Worm (Caenorhabditis elegans) whole organism, young adult: Measurements from ENCODE around the gene cah-1.

ENCODE experiments used
- B0019.2 ChIP-seq: fragments of 200-800 bp; sonication (Bioruptor generic); conservative IDR thresholded peaks from 2 replicates; pipeline ENCODE4 v1.3.6; 2022; ENCODE audit warnings: missing genetic modification reagents, missing genetic modification characterization, missing compliant biosample characterization
- B0261.1 ChIP-seq: sonication (generic microtip); optimal IDR thresholded peaks from 2 replicates; lab custom pipeline; 2016; ENCODE audit warnings: mild to moderate bottlenecking, missing genetic modification characterization, moderate library complexity, missing compliant biosample characterization
- F22D6.2 ChIP-seq: sonication (generic microtip); optimal IDR thresholded peaks from 2 replicates; lab custom pipeline; 2016; ENCODE audit warnings: mild to moderate bottlenecking, missing genetic modification characterization, missing compliant biosample characterization
- F49E8.2 ChIP-seq: sonication (generic microtip); optimal IDR thresholded peaks from 3 replicates; lab custom pipeline; 2017; ENCODE audit warnings: missing genetic modification characterization, mild to moderate bottlenecking, missing compliant biosample characterization, antibody characterized with exemption, moderate library complexity; ENCODE audit not compliant: insufficient read depth
- F52B5.7 ChIP-seq: sonication (generic microtip); optimal IDR thresholded peaks from 2 replicates; lab custom pipeline; 2016; ENCODE audit warnings: mild to moderate bottlenecking, missing genetic modification characterization, missing compliant biosample characterization
- F57A8.1 ChIP-seq: fragments of 200-800 bp; sonication (Bioruptor generic); optimal IDR thresholded peaks from 2 replicates; lab custom pipeline; 2018; ENCODE audit warnings: mild to moderate bottlenecking, missing genetic modification characterization, moderate library complexity, missing compliant biosample characterization
- T26A5.8 ChIP-seq: sonication (generic microtip); optimal IDR thresholded peaks from 2 replicates; lab custom pipeline; 2016; ENCODE audit warnings: missing genetic modification characterization, missing compliant biosample characterization
- Y53F4B.3 ChIP-seq: fragments of 200-800 bp; sonication (Bioruptor generic); IDR thresholded peaks from 2 replicates; pipeline ENCODE4 v1.3.6; 2022; ENCODE audit warnings: missing genetic modification reagents, missing genetic modification characterization, missing compliant biosample characterization
- ZK185.1 ChIP-seq: sonication (generic microtip); optimal IDR thresholded peaks from 2 replicates; lab custom pipeline; 2016; ENCODE audit warnings: mild to moderate bottlenecking, missing genetic modification characterization, missing compliant biosample characterization; ENCODE audit not compliant: poor library complexity, severe bottlenecking
- ama-1 ChIP-seq, 3 experiments: fragments of 150-350 bp in 1 of 3; sonication (generic microtip) in 2 of 3; optimal IDR thresholded peaks; 2 replicates each; lab custom pipeline; 2014 to 2018; ENCODE audit warnings: missing biosample characterization in 2 of 3, missing genetic modification characterization in 2 of 3, missing genetic modification reagents in 2 of 3
- athp-1 ChIP-seq: sonication (generic microtip); optimal IDR thresholded peaks from 2 replicates; lab custom pipeline; 2017; ENCODE audit warnings: mild to moderate bottlenecking, missing genetic modification characterization, missing compliant biosample characterization
- attf-5 ChIP-seq: fragments of 200-800 bp; sonication (Bioruptor generic); optimal IDR thresholded peaks from 2 replicates; lab custom pipeline; 2018; ENCODE audit warnings: mild to moderate bottlenecking, missing genetic modification characterization, missing compliant biosample characterization
- attf-6 ChIP-seq: fragments of 200-800 bp; sonication (Bioruptor generic); IDR thresholded peaks from 2 replicates; pipeline ENCODE4 v1.3.6; 2022; ENCODE audit warnings: missing genetic modification reagents, missing genetic modification characterization, missing compliant biosample characterization
- bed-1 ChIP-seq: fragments of 200-800 bp; sonication (Bioruptor generic); IDR thresholded peaks from 2 replicates; pipeline ENCODE4 v1.3.6; 2022; ENCODE audit warnings: missing genetic modification reagents, missing genetic modification characterization, missing compliant biosample characterization
- cebp-1 ChIP-seq, 2 experiments: fragments of 200-800 bp in 1 of 2; sonication (Bioruptor generic) in 1 of 2; sonication (generic microtip) in 1 of 2; IDR thresholded peaks in 1 of 2; optimal IDR thresholded peaks in 1 of 2; 2 replicates each; pipeline versions ENCODE4 v1.3.6 to Lab custom; 2017 to 2022; ENCODE audit warnings: missing compliant biosample characterization in 2 of 2, missing genetic modification characterization in 2 of 2, mild to moderate bottlenecking in 1 of 2, missing genetic modification reagents in 1 of 2, moderate library complexity in 1 of 2
- ceh-100 ChIP-seq: fragments of 200-800 bp; sonication (Bioruptor generic); IDR thresholded peaks from 2 replicates; pipeline ENCODE4 v1.3.6; 2022; ENCODE audit warnings: missing genetic modification reagents, missing genetic modification characterization, missing compliant biosample characterization
- ceh-58 ChIP-seq: fragments of 200-800 bp; sonication (Bioruptor generic); IDR thresholded peaks from 2 replicates; pipeline ENCODE4 v1.3.6; 2022; ENCODE audit warnings: missing genetic modification characterization, missing compliant biosample characterization
- ceh-79 ChIP-seq: sonication (generic microtip); optimal IDR thresholded peaks from 2 replicates; lab custom pipeline; 2017; ENCODE audit warnings: mild to moderate bottlenecking, missing genetic modification characterization, missing compliant biosample characterization
- efl-1 ChIP-seq: fragments of 150-350 bp; optimal IDR thresholded peaks from 2 replicates; lab custom pipeline; 2014; ENCODE audit warnings: missing biosample characterization, missing genetic modification reagents, missing genetic modification characterization
- egl-44 ChIP-seq: fragments of 200-800 bp; sonication (Bioruptor generic); IDR thresholded peaks from 2 replicates; pipeline ENCODE4 v1.3.6; 2022; ENCODE audit warnings: missing genetic modification reagents, missing genetic modification characterization, missing compliant biosample characterization
- fkh-3 ChIP-seq: sonication (generic microtip); optimal IDR thresholded peaks from 2 replicates; lab custom pipeline; 2016; ENCODE audit warnings: mild to moderate bottlenecking, missing genetic modification characterization, missing compliant biosample characterization
- hlh-12 ChIP-seq: sonication (generic microtip); optimal IDR thresholded peaks from 2 replicates; lab custom pipeline; 2016; ENCODE audit warnings: missing genetic modification characterization, missing compliant biosample characterization
- hrde-1 ChIP-seq: sonication (generic microtip); optimal IDR thresholded peaks from 2 replicates; lab custom pipeline; 2016; ENCODE audit warnings: missing genetic modification characterization, mild to moderate bottlenecking, missing compliant biosample characterization, moderate library complexity, missing genotype, missing genetic modification reagents, borderline replicate concordance
- hsf-1 ChIP-seq: fragments of 200-800 bp; sonication (Bioruptor generic); IDR thresholded peaks from 2 replicates; pipeline ENCODE4 v1.3.6; 2022; ENCODE audit warnings: missing genetic modification reagents, missing genetic modification characterization, missing compliant biosample characterization
- let-526 ChIP-seq: fragments of 200-800 bp; sonication (Bioruptor generic); IDR thresholded peaks from 2 replicates; pipeline ENCODE4 v1.3.6; 2022; ENCODE audit warnings: missing genetic modification reagents, missing genetic modification characterization, missing compliant biosample characterization
- let-607 ChIP-seq, 2 experiments: fragments of 200-800 bp in 1 of 2; sonication (Bioruptor generic) in 1 of 2; sonication (generic microtip) in 1 of 2; optimal IDR thresholded peaks; 2 replicates each; lab custom pipeline; 2016 to 2018; ENCODE audit warnings: mild to moderate bottlenecking in 2 of 2, missing compliant biosample characterization in 2 of 2, missing genetic modification characterization in 2 of 2, moderate library complexity in 2 of 2, missing genotype in 1 of 2
- lin-35 ChIP-seq, 3 experiments: fragments of 150-350 bp in 2 of 3; sonication (generic microtip) in 1 of 3; optimal IDR thresholded peaks; 2 replicates each; lab custom pipeline; 2014 to 2018; ENCODE audit warnings: missing biosample characterization in 3 of 3, missing genetic modification characterization in 3 of 3, missing genetic modification reagents in 3 of 3
- lir-1 ChIP-seq: fragments of 200-800 bp; sonication (Bioruptor generic); conservative IDR thresholded peaks from 2 replicates; pipeline ENCODE4 v1.3.6; 2022; ENCODE audit warnings: missing genetic modification reagents, missing genetic modification characterization, missing compliant biosample characterization
- lsy-27 ChIP-seq: sonication (generic microtip); optimal IDR thresholded peaks from 2 replicates; lab custom pipeline; 2017; ENCODE audit warnings: missing genetic modification characterization, mild to moderate bottlenecking, missing compliant biosample characterization, antibody characterized with exemption, missing genotype, borderline replicate concordance; ENCODE audit not compliant: insufficient read depth
- madf-3 ChIP-seq: fragments of 200-800 bp; sonication (Bioruptor generic); IDR thresholded peaks from 2 replicates; pipeline ENCODE4 v1.3.6; 2022; ENCODE audit warnings: missing genetic modification reagents, missing genetic modification characterization, missing compliant biosample characterization
- mcd-1 ChIP-seq: fragments of 200-800 bp; sonication (Bioruptor generic); IDR thresholded peaks from 2 replicates; pipeline ENCODE4 v1.3.6; 2022; ENCODE audit warnings: missing genetic modification reagents, missing genetic modification characterization, missing compliant biosample characterization
- mel-28 ChIP-seq: sonication (generic microtip); optimal IDR thresholded peaks from 2 replicates; lab custom pipeline; 2016; ENCODE audit warnings: borderline replicate concordance, mild to moderate bottlenecking, missing genetic modification characterization, missing compliant biosample characterization
- mxl-1 ChIP-seq: sonication (generic microtip); optimal IDR thresholded peaks from 2 replicates; lab custom pipeline; 2016; ENCODE audit warnings: missing genetic modification characterization, missing compliant biosample characterization
- repo-1 ChIP-seq: sonication (generic microtip); optimal IDR thresholded peaks from 2 replicates; lab custom pipeline; 2017; ENCODE audit warnings: mild to moderate bottlenecking, missing genetic modification characterization, missing compliant biosample characterization
- rpc-1 ChIP-seq, 2 experiments: fragments of 150-350 bp in 1 of 2; sonication (generic microtip) in 1 of 2; optimal IDR thresholded peaks; 2 replicates each; lab custom pipeline; 2014 to 2018; ENCODE audit warnings: missing biosample characterization in 1 of 2, missing genetic modification characterization in 1 of 2, missing genetic modification reagents in 1 of 2, missing genotype in 1 of 2
- sdz-38 ChIP-seq: sonication (generic microtip); optimal IDR thresholded peaks from 2 replicates; lab custom pipeline; 2016; ENCODE audit warnings: missing genotype, missing genetic modification characterization, missing compliant biosample characterization
- sea-2 ChIP-seq: fragments of 200-800 bp; sonication (Bioruptor generic); IDR thresholded peaks from 2 replicates; pipeline ENCODE4 v1.3.6; 2022; ENCODE audit warnings: missing genetic modification characterization, missing compliant biosample characterization
- somi-1 ChIP-seq: fragments of 200-800 bp; sonication (Bioruptor generic); optimal IDR thresholded peaks from 2 replicates; lab custom pipeline; 2018; ENCODE audit warnings: mild to moderate bottlenecking, missing genetic modification characterization, missing compliant biosample characterization
- tbx-9 ChIP-seq: sonication (generic microtip); optimal IDR thresholded peaks from 2 replicates; lab custom pipeline; 2016; ENCODE audit warnings: borderline replicate concordance, missing genetic modification characterization, inconsistent platforms, missing compliant biosample characterization
- tlf-1 ChIP-seq: fragments of 200-800 bp; sonication (Bioruptor generic); optimal IDR thresholded peaks from 2 replicates; lab custom pipeline; 2018; ENCODE audit warnings: mild to moderate bottlenecking, missing genetic modification characterization, missing compliant biosample characterization
- unc-62 ChIP-seq: fragments of 150-350 bp; optimal IDR thresholded peaks from 2 replicates; lab custom pipeline; 2014; ENCODE audit warnings: missing biosample characterization, missing genetic modification reagents, missing genetic modification characterization
- zfh-2 ChIP-seq: fragments of 200-800 bp; sonication (Bioruptor generic); conservative IDR thresholded peaks from 2 replicates; pipeline ENCODE4 v1.3.6; 2022; ENCODE audit warnings: missing genetic modification reagents, missing genetic modification characterization, missing compliant biosample characterization
- ztf-6 ChIP-seq: fragments of 200-800 bp; sonication (Bioruptor generic); IDR thresholded peaks from 2 replicates; pipeline ENCODE4 v1.3.6; 2022; ENCODE audit warnings: missing genetic modification reagents, missing genetic modification characterization, missing compliant biosample characterization

The cah-1 gene

ce11 chrIII:5106893-5107471, 21.6 kb upstream of the cah-1 start, which contains the start of gene dpy-17:
Gene dpy-17, plus strand, starts transcription at chrIII:5107330.
- no peak for TF ChIP-seq fkh-3 (tag; lab: Kevin White, UChicago)
- peak; percentile 35 for TF ChIP-seq repo-1
- TF ChIP-seq, all 124 proteins: peak for 1

DNA sequence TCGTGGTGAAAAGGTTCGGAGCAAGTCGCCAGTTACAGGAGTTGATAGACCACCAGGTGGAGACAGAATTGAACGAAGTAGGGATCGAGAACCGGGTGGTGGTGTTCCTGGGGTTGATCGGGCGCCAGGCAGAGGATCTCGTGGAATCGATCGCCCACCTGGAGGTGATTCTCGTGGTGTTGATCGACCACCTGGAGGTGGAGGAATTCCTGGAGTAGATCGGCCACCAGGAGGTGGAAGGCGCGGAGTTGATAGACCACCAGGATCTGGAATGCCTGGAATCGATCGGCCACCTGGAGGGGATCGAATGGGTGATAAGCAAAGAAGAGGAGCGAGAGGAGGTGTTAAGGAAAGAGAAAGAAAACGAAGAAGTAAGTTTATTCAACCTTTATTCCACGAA, 20.1 kb upstream of the cah-1 start:
- TF ChIP-seq B0261.1 (tag; lab: Kevin White, UChicago) (no peak), hrde-1 (tag; lab: Kevin White, UChicago) (no peak), tbx-9 (tag; lab: Kevin White, UChicago) (no peak), bed-1 (GFP tag; lab: Robert Waterston, UW) (no peak), zfh-2 (GFP tag; lab: Robert Waterston, UW) (peak; percentile 84)

ce11 chrIII:5102616-5103015, 17.2 kb upstream of the cah-1 start, which contains the start of gene F54D8.6:
Gene F54D8.6, plus strand, starts transcription at chrIII:5102985.
- TF ChIP-seq hsf-1 (no peak), ceh-79 (tag; lab: Kevin White, UChicago) (no peak), lir-1 (GFP tag; lab: Robert Waterston, UW) (no peak), T26A5.8 (tag; lab: Kevin White, UChicago) (no peak), let-607 (tag; optimal IDR thresholded peaks at IDR 0.05; lab: Kevin White, UChicago) (no peak), let-526 (GFP tag; lab: Robert Waterston, UW) (no peak), F52B5.7 (tag; lab: Kevin White, UChicago) (no peak), hlh-12 (tag; lab: Kevin White, UChicago) (no peak), F49E8.2 (tag; lab: Kevin White, UChicago) (no peak), mcd-1 (peak; percentile 82), somi-1 (no peak), mel-28 (no peak), tlf-1 (GFP tag; lab: Kevin White, UChicago) (no peak), lin-35 (GFP tag; optimal IDR thresholded peaks at IDR 0.05; lab: Kevin White, UChicago) (no peak), tbx-9 (tag; lab: Kevin White, UChicago) (no peak), cebp-1 (GFP tag; IDR thresholded peaks at IDR 0.05; lab: Robert Waterston, UW) (no peak), cebp-1 (tag; optimal IDR thresholded peaks at IDR 0.05; lab: Kevin White, UChicago) (no peak), egl-44 (no peak), mxl-1 (tag; lab: Kevin White, UChicago) (no peak), ceh-58 (GFP tag; lab: Robert Waterston, UW) (no peak), lsy-27 (tag; lab: Kevin White, UChicago) (no peak), unc-62 (GFP tag; lab: Kevin White, UChicago) (no peak), ceh-100 (GFP tag; lab: Robert Waterston, UW) (peak; percentile 91), F57A8.1 (GFP tag; lab: Kevin White, UChicago) (no peak), ama-1 (optimal IDR thresholded peaks at IDR 0.05; lab: Kevin White, UChicago) (no peak), ama-1 (GFP tag; optimal IDR thresholded peaks at IDR 0.05; lab: Kevin White, UChicago) (no peak), F22D6.2 (no peak), madf-3 (GFP tag; lab: Robert Waterston, UW) (no peak), efl-1 (GFP tag; lab: Kevin White, UChicago) (no peak), ztf-6 (GFP tag; lab: Robert Waterston, UW) (no peak), attf-5 (GFP tag; lab: Kevin White, UChicago) (peak; percentile 8), athp-1 (tag; lab: Kevin White, UChicago) (no peak), sdz-38 (tag; lab: Kevin White, UChicago) (no peak), Y53F4B.3 (no peak), attf-6 (no peak), B0019.2 (GFP tag; lab: Robert Waterston, UW) (no peak), rpc-1 (optimal IDR thresholded peaks at IDR 0.05; lab: Kevin White, UChicago) (no peak), rpc-1 (tag; optimal IDR thresholded peaks at IDR 0.05; lab: Kevin White, UChicago) (no peak), sea-2 (GFP tag; lab: Robert Waterston, UW) (no peak), ZK185.1 (tag; lab: Kevin White, UChicago) (no peak)
